Fruit fly (Drosophila melanogaster): ENCODE results near the gene CNMaR.

dm6 chr3L:9688674-9689073 lies 44.8 kb downstream of the CNMaR start:
- TF ChIP-seq insv (optimal IDR thresholded peaks at IDR 0.05): no peak
- TF ChIP-seq psq (optimal IDR thresholded peaks at IDR 0.05): no peak
- TF ChIP-seq h (optimal IDR thresholded peaks at IDR 0.05): no peak
